Worm (Caenorhabditis elegans): Measurements from ENCODE around the gene lir-3.
A peak's percentile ranks its signal among the peaks of the same experiment; 100 is the strongest.

The lir-3 gene

ce11 chrII:11184757-11185341 lies at the start of gene lir-3:
TSS of gene lir-3 (minus strand) at chrII:11184807.
- TF ChIP-seq ceh-16 (tag; optimal IDR thresholded peaks at IDR 0.05): no peak
- peak; percentile 10 for TF ChIP-seq elt-2 (tag; optimal IDR thresholded peaks at IDR 0.05)
- peak; percentile 30 for TF ChIP-seq ceh-28 (tag; optimal IDR thresholded peaks at IDR 0.05)
- TF ChIP-seq nhr-11 (tag; optimal IDR thresholded peaks at IDR 0.05): no peak
- TF ChIP-seq ama-1 (optimal IDR thresholded peaks at IDR 0.05): no peak
- peak; percentile 80 for TF ChIP-seq hmg-11 (tag; optimal IDR thresholded peaks at IDR 0.05)
- TF ChIP-seq jun-1 (tag; optimal IDR thresholded peaks at IDR 0.05): no peak
- TF ChIP-seq lin-39 (tag; optimal IDR thresholded peaks at IDR 0.05): no peak
- peak; percentile 69 for TF ChIP-seq nfya-1 (tag; optimal IDR thresholded peaks at IDR 0.05; ENCODE audit: insufficient read depth)
- peak; percentile 46 for TF ChIP-seq lin-15B (tag; optimal IDR thresholded peaks at IDR 0.05)
- TF ChIP-seq ZK546.5 (tag; optimal IDR thresholded peaks at IDR 0.05): no peak
- TF ChIP-seq ceh-9 (tag; optimal IDR thresholded peaks at IDR 0.05): no peak
- TF ChIP-seq snpc-4 (tag; optimal IDR thresholded peaks at IDR 0.05): peak; percentile 21
- TF ChIP-seq egl-5 (tag; optimal IDR thresholded peaks at IDR 0.05): peak; percentile 68

- TF ChIP-seq egl-27 (tag; optimal IDR thresholded peaks at IDR 0.05): no peak
- TF ChIP-seq tbx-2 (tag; optimal IDR thresholded peaks at IDR 0.05): no peak
- no peak for TF ChIP-seq mml-1 (tag; optimal IDR thresholded peaks at IDR 0.05)
- no peak for TF ChIP-seq unc-62 (GFP tag; optimal IDR thresholded peaks at IDR 0.05)
- TF ChIP-seq fkh-10 (GFP tag; optimal IDR thresholded peaks at IDR 0.05): no peak
- TF ChIP-seq nhr-25 (tag; optimal IDR thresholded peaks at IDR 0.05): no peak
- no peak for TF ChIP-seq snpc-4 (tag; optimal IDR thresholded peaks at IDR 0.05)
- no peak for TF ChIP-seq ceh-28 (tag; optimal IDR thresholded peaks at IDR 0.05)
- no peak for TF ChIP-seq mdl-1 (tag; optimal IDR thresholded peaks at IDR 0.05)
- TF ChIP-seq aly-2 (tag; optimal IDR thresholded peaks at IDR 0.05): no peak
- TF ChIP-seq nhr-43 (tag; optimal IDR thresholded peaks at IDR 0.05; ENCODE audit: poor library complexity, severe bottlenecking): no peak
- no peak for TF ChIP-seq elt-2 (tag; optimal IDR thresholded peaks at IDR 0.05)
- TF ChIP-seq pha-4 (tag; optimal IDR thresholded peaks at IDR 0.05): no peak
- no peak for TF ChIP-seq ceh-82 (tag; optimal IDR thresholded peaks at IDR 0.05)
- TF ChIP-seq nhr-237 (tag; optimal IDR thresholded peaks at IDR 0.05): no peak
Measured at ce11 chrII:11226379-11226778, 41.8 kb upstream of the lir-3 start, which contains the start of gene T06D8.2. TSS of gene T06D8.2 (plus strand) at chrII:11226679.

ce11 chrII:11224045-11224481 lies 39.5 kb upstream of the lir-3 start:
- TF ChIP-seq nhr-25 (tag; optimal IDR thresholded peaks at IDR 0.05) (peak; percentile 53), nhr-67 (tag; optimal IDR thresholded peaks at IDR 0.05) (no peak), lin-15B (tag; optimal IDR thresholded peaks at IDR 0.05) (peak; percentile 65), jun-1 (tag; optimal IDR thresholded peaks at IDR 0.05) (peak; percentile 65), elt-3 (tag; optimal IDR thresholded peaks at IDR 0.05) (peak in 1 of 3 experiments; percentile 75), fos-1 (tag; optimal IDR thresholded peaks at IDR 0.05) (no peak), aly-2 (tag; optimal IDR thresholded peaks at IDR 0.05) (peak; percentile 74), nfya-1 (tag; optimal IDR thresholded peaks at IDR 0.05; ENCODE audit: insufficient read depth) (peak; percentile 73), nhr-23 (tag; optimal IDR thresholded peaks at IDR 0.05) (peak; percentile 69), ZK546.5 (tag; optimal IDR thresholded peaks at IDR 0.05) (no peak), ceh-28 (tag; optimal IDR thresholded peaks at IDR 0.05) (peak; percentile 84), tbx-2 (tag; optimal IDR thresholded peaks at IDR 0.05) (peak; percentile 68), mdl-1 (tag; optimal IDR thresholded peaks at IDR 0.05) (no peak), hmg-11 (tag; optimal IDR thresholded peaks at IDR 0.05) (no peak), daf-12 (tag; optimal IDR thresholded peaks at IDR 0.05) (no peak), fkh-2 (tag; optimal IDR thresholded peaks at IDR 0.05) (no peak), lin-39 (tag; optimal IDR thresholded peaks at IDR 0.05) (peak; percentile 62), unc-62 (GFP tag; optimal IDR thresholded peaks at IDR 0.05) (peak; percentile 79), ztf-11 (tag; optimal IDR thresholded peaks at IDR 0.05) (no peak), lsy-12 (tag; optimal IDR thresholded peaks at IDR 0.05) (peak; percentile 71), elt-2 (tag; optimal IDR thresholded peaks at IDR 0.05) (peak; percentile 64), R02D3.7 (tag; optimal IDR thresholded peaks at IDR 0.05) (peak; percentile 73), ceh-16 (tag; optimal IDR thresholded peaks at IDR 0.05) (no peak), ama-1 (optimal IDR thresholded peaks at IDR 0.05) (peak; percentile 98), nhr-43 (tag; optimal IDR thresholded peaks at IDR 0.05; ENCODE audit: poor library complexity, severe bottlenecking) (peak; percentile 87), mml-1 (tag; optimal IDR thresholded peaks at IDR 0.05) (no peak), pha-4 (tag; optimal IDR thresholded peaks at IDR 0.05) (peak; percentile 33), skn-1 (tag; optimal IDR thresholded peaks at IDR 0.05) (peak; percentile 42), nhr-237 (tag; optimal IDR thresholded peaks at IDR 0.05) (no peak), egl-27 (tag; optimal IDR thresholded peaks at IDR 0.05) (peak; percentile 8), snpc-4 (tag; optimal IDR thresholded peaks at IDR 0.05) (peak; percentile 99), nhr-76 (tag; optimal IDR thresholded peaks at IDR 0.05) (no peak), nhr-28 (tag; optimal IDR thresholded peaks at IDR 0.05) (no peak), zag-1 (tag; optimal IDR thresholded peaks at IDR 0.05) (peak; percentile 32), pqm-1 (tag; optimal IDR thresholded peaks at IDR 0.05) (peak; percentile 77), eor-1 (tag; optimal IDR thresholded peaks at IDR 0.05) (no peak)

Measured in whole organism, L3 larva.